Fruit fly (Drosophila melanogaster): ENCODE results near the gene SPoCk.

dm6 chr3L:22795604-22796003 is 46.4 kb downstream of the SPoCk start:
- no peak for TF ChIP-seq CTCF (optimal IDR thresholded peaks at IDR 0.05)
- no peak for TF ChIP-seq CG8478 (optimal IDR thresholded peaks at IDR 0.05)
